Fruit fly (Drosophila melanogaster) whole organism, wandering third instar larva: ENCODE results near the gene CG32236.

ENCODE experiments used
- Abd-B ChIP-seq: fragments of >200 bp; optimal IDR thresholded peaks from 2 replicates; lab custom pipeline; 2017; ENCODE audit warnings: missing biosample characterization, missing genetic modification characterization
- CG32264 ChIP-seq: fragments of 200-800 bp; sonication (Bioruptor generic); optimal IDR thresholded peaks from 2 replicates; lab custom pipeline; 2016; ENCODE audit warnings: missing biosample characterization, missing genetic modification characterization
- CG9705 ChIP-seq: fragments of 200-800 bp; sonication (Bioruptor generic); optimal IDR thresholded peaks from 2 replicates; lab custom pipeline; 2018; ENCODE audit warnings: missing biosample characterization, mild to moderate bottlenecking, missing genetic modification characterization
- CrebA ChIP-seq: fragments of 200-800 bp; sonication (Bioruptor generic); optimal IDR thresholded peaks from 2 replicates; lab custom pipeline; 2016; ENCODE audit warnings: missing biosample characterization, mild to moderate bottlenecking, missing genetic modification characterization, borderline replicate concordance
- Dfd ChIP-seq: fragments of >200 bp; optimal IDR thresholded peaks from 2 replicates; lab custom pipeline; 2017; ENCODE audit warnings: missing biosample characterization, missing genetic modification characterization
- Dif ChIP-seq: fragments of 200-275, 200-300 bp; sonication (Bioruptor generic); optimal IDR thresholded peaks from 2 replicates; lab custom pipeline; 2018; ENCODE audit warnings: missing biosample characterization, missing genetic modification characterization; ENCODE audit not compliant: partially characterized antibody
- GATAd ChIP-seq: sonication (Bioruptor generic); optimal IDR thresholded peaks from 2 replicates; lab custom pipeline; 2016; ENCODE audit warnings: missing biosample characterization, missing genetic modification characterization
- HLH106 ChIP-seq: fragments of 200-800 bp; optimal IDR thresholded peaks from 3 replicates; lab custom pipeline; 2019; ENCODE audit warnings: missing biosample characterization, mild to moderate bottlenecking, missing genetic modification characterization, moderate library complexity
- Hr78 ChIP-seq: fragments of >200 bp; optimal IDR thresholded peaks from 2 replicates; lab custom pipeline; 2017; ENCODE audit warnings: missing biosample characterization, missing genetic modification characterization
- Hr83 ChIP-seq: fragments of 200-300 bp; sonication (Bioruptor generic); optimal IDR thresholded peaks from 2 replicates; lab custom pipeline; 2016; ENCODE audit warnings: missing biosample characterization, mild to moderate bottlenecking, missing genetic modification characterization, moderate library complexity; ENCODE audit not compliant: poor library complexity, severe bottlenecking
- Jra ChIP-seq: sonication (Bioruptor generic); optimal IDR thresholded peaks from 2 replicates; lab custom pipeline; 2016; ENCODE audit warnings: missing biosample characterization, missing genetic modification characterization
- Mio ChIP-seq: sonication (Bioruptor generic); optimal IDR thresholded peaks from 2 replicates; lab custom pipeline; 2016; ENCODE audit warnings: missing biosample characterization, missing genetic modification characterization
- Myc ChIP-seq: fragments of >200 bp; optimal IDR thresholded peaks from 2 replicates; lab custom pipeline; 2017
- N ChIP-seq: fragments of >200 bp; optimal IDR thresholded peaks from 2 replicates; lab custom pipeline; 2018; ENCODE audit warnings: missing biosample characterization, missing external identifiers, missing genetic modification characterization
- OdsH ChIP-seq: fragments of 200-800 bp; sonication (Bioruptor generic); optimal IDR thresholded peaks from 2 replicates; lab custom pipeline; 2016; ENCODE audit warnings: missing biosample characterization, mild to moderate bottlenecking, missing genetic modification characterization
- Rel ChIP-seq, 2 experiments: fragments of 200-800 bp; sonication (Bioruptor generic) in 1 of 2; optimal IDR thresholded peaks; 2 replicates in 1 of 2; 3 replicates in 1 of 2; lab custom pipeline; 2016 to 2019; ENCODE audit warnings: mild to moderate bottlenecking in 2 of 2, missing biosample characterization in 2 of 2, missing genetic modification characterization in 2 of 2, moderate library complexity in 1 of 2
- Sp1 ChIP-seq: fragments of 200-800 bp; sonication (Bioruptor generic); optimal IDR thresholded peaks from 3 replicates; lab custom pipeline; 2019; ENCODE audit warnings: missing biosample characterization, mild to moderate bottlenecking, missing genetic modification characterization, moderate library complexity
- br ChIP-seq: fragments of 200-800 bp; sonication (Bioruptor generic); optimal IDR thresholded peaks from 2 replicates; lab custom pipeline; 2016; ENCODE audit warnings: missing biosample characterization, missing genetic modification characterization
- dl ChIP-seq, 2 experiments: fragments of 175-275, 200-275 bp in 1 of 2; fragments of 200-275 bp in 1 of 2; sonication (Bioruptor generic); optimal IDR thresholded peaks; lab custom pipeline; 2018; ENCODE audit warnings: mild to moderate bottlenecking in 2 of 2, missing biosample characterization in 2 of 2, missing genetic modification characterization in 2 of 2, moderate library complexity in 2 of 2; ENCODE audit not compliant: partially characterized antibody in 2 of 2, insufficient read depth in 1 of 2
- dmrt93B ChIP-seq: fragments of 200-800 bp; sonication (Bioruptor generic); optimal IDR thresholded peaks from 2 replicates; lab custom pipeline; 2018; ENCODE audit warnings: missing biosample characterization, mild to moderate bottlenecking, missing genetic modification characterization
- ey ChIP-seq: fragments of 200-800 bp; sonication (Bioruptor generic); optimal IDR thresholded peaks from 2 replicates; lab custom pipeline; 2016; ENCODE audit warnings: missing biosample characterization, missing genetic modification characterization
- foxo ChIP-seq, 2 experiments: fragments of 200-800 bp; sonication (Bioruptor generic); optimal IDR thresholded peaks; 2 replicates in 1 of 2; 3 replicates in 1 of 2; lab custom pipeline; 2016 to 2017; ENCODE audit warnings: missing biosample characterization in 2 of 2, missing genetic modification characterization in 2 of 2
- fru ChIP-seq: fragments of 200-800 bp; sonication (Bioruptor generic); optimal IDR thresholded peaks from 3 replicates; lab custom pipeline; 2016; ENCODE audit warnings: missing biosample characterization, mild to moderate bottlenecking, missing genetic modification characterization
- h ChIP-seq: fragments of 200-800 bp; sonication (Bioruptor generic); optimal IDR thresholded peaks from 3 replicates; lab custom pipeline; 2016; ENCODE audit warnings: missing biosample characterization, mild to moderate bottlenecking, missing genetic modification characterization
- jim ChIP-seq: fragments of 175-275, 200-325 bp; sonication (Bioruptor generic); optimal IDR thresholded peaks from 2 replicates; lab custom pipeline; 2016; ENCODE audit warnings: missing biosample characterization, mild to moderate bottlenecking, missing genetic modification characterization
- lola ChIP-seq: fragments of >200 bp; optimal IDR thresholded peaks from 2 replicates; lab custom pipeline; 2017; ENCODE audit warnings: missing biosample characterization, missing genetic modification characterization
- pan ChIP-seq: fragments of >200 bp; optimal IDR thresholded peaks from 2 replicates; lab custom pipeline; 2017
- sage ChIP-seq: fragments of 200-800 bp; sonication (Bioruptor generic); optimal IDR thresholded peaks from 2 replicates; lab custom pipeline; 2016; ENCODE audit warnings: missing biosample characterization, mild to moderate bottlenecking, missing genetic modification characterization
- sv ChIP-seq: fragments of 200-800 bp; sonication (Bioruptor generic); optimal IDR thresholded peaks from 3 replicates; lab custom pipeline; 2016; ENCODE audit warnings: missing biosample characterization, missing genetic modification characterization
- tai ChIP-seq: sonication (Bioruptor generic); optimal IDR thresholded peaks from 2 replicates; lab custom pipeline; 2016; ENCODE audit warnings: missing biosample characterization, missing genetic modification characterization
- usp ChIP-seq: fragments of >200 bp; optimal IDR thresholded peaks from 2 replicates; lab custom pipeline; 2017; ENCODE audit warnings: missing biosample characterization, missing genetic modification characterization
- woc ChIP-seq: sonication (Bioruptor generic); optimal IDR thresholded peaks from 2 replicates; lab custom pipeline; 2016; ENCODE audit warnings: missing biosample characterization, mild to moderate bottlenecking, missing genetic modification characterization

Gene CG32236

dm6 chr3L:4667289-4667688 lies at the start of gene CG32236:
TSS of gene CG32236 (minus strand) at chr3L:4667389.
- TF ChIP-seq Abd-B (no peak), fru (GFP tag; lab: Kevin White, UChicago) (no peak), usp (GFP tag; lab: Kevin White, UChicago) (no peak), tai (GFP tag; lab: Kevin White, UChicago) (no peak), h (no peak), pan (lab: Kevin White, UChicago) (no peak), dl (GFP tag; optimal IDR thresholded peaks at IDR 0.05; lab: Kevin White, UChicago; ENCODE audit: insufficient read depth in 1 of 2, partially characterized antibody in 2 of 2) (no peak), OdsH (GFP tag; lab: Kevin White, UChicago) (no peak), woc (no peak)

- no peak for TF ChIP-seq HLH106 (tag; lab: Kevin White, UChicago)
- no peak for TF ChIP-seq Mio (GFP tag; lab: Kevin White, UChicago)
Measured at dm6 chr3L:4709790-4710189, 42.6 kb upstream of the CG32236 start, which contains the start of gene CG13712. TSS of gene CG13712 (minus strand) at chr3L:4709890.

- TF ChIP-seq GATAd (GFP tag; lab: Kevin White, UChicago), result no peak
- no peak for TF ChIP-seq woc
- TF ChIP-seq tai (GFP tag; lab: Kevin White, UChicago), result no peak
Measured at dm6 chr3L:4708536-4708935, 41.3 kb upstream of the CG32236 start.

dm6 chr3L:4707831-4708230 lies 40.6 kb upstream of the CG32236 start:
- TF ChIP-seq CG9705 (GFP tag; lab: Kevin White, UChicago) (no peak), br (GFP tag; lab: Kevin White, UChicago) (no peak), CG32264 (GFP tag; lab: Kevin White, UChicago) (no peak), Dif (GFP tag; lab: Kevin White, UChicago) (no peak), Dfd (GFP tag; lab: Kevin White, UChicago) (no peak), CrebA (GFP tag; lab: Kevin White, UChicago) (no peak), sage (GFP tag; lab: Kevin White, UChicago) (no peak), HLH106 (tag; lab: Kevin White, UChicago) (no peak), sv (GFP tag; lab: Kevin White, UChicago) (no peak), Myc (no peak)
- TF ChIP-seq, all 38 proteins: peak for 0

- TF ChIP-seq Sp1 (no peak), dl (GFP tag; optimal IDR thresholded peaks at IDR 0.05; lab: Kevin White, UChicago; ENCODE audit: insufficient read depth in 1 of 2, partially characterized antibody in 2 of 2) (no peak), lola (GFP tag; lab: Kevin White, UChicago) (no peak), Jra (GFP tag; lab: Kevin White, UChicago) (no peak), foxo (GFP tag; optimal IDR thresholded peaks at IDR 0.05; lab: Kevin White, UChicago) (no peak), Hr78 (GFP tag; lab: Kevin White, UChicago) (no peak), usp (GFP tag; lab: Kevin White, UChicago) (no peak), CrebA (GFP tag; lab: Kevin White, UChicago) (no peak)
Measured at dm6 chr3L:4702003-4702402, 34.8 kb upstream of the CG32236 start.

- no peak for TF ChIP-seq Sp1
- TF ChIP-seq sage (GFP tag; lab: Kevin White, UChicago), result no peak
- TF ChIP-seq HLH106 (tag; lab: Kevin White, UChicago), result no peak
- no peak for TF ChIP-seq Rel (GFP tag; optimal IDR thresholded peaks at IDR 0.05; lab: Kevin White, UChicago)
- no peak for TF ChIP-seq Rel (tag; optimal IDR thresholded peaks at IDR 0.05; lab: Kevin White, UChicago)
- no peak for TF ChIP-seq Hr83 (GFP tag; lab: Kevin White, UChicago)
- TF ChIP-seq GATAd (GFP tag; lab: Kevin White, UChicago), result no peak
- TF ChIP-seq woc, result no peak
- no peak for TF ChIP-seq br (GFP tag; lab: Kevin White, UChicago)
- TF ChIP-seq jim (GFP tag; lab: Kevin White, UChicago), result no peak
- TF ChIP-seq Hr78 (GFP tag; lab: Kevin White, UChicago), result no peak
- TF ChIP-seq Myc, result no peak
- TF ChIP-seq ey, result no peak
- no peak for TF ChIP-seq dl (GFP tag; optimal IDR thresholded peaks at IDR 0.05; lab: Kevin White, UChicago; ENCODE audit: insufficient read depth in 1 of 2, partially characterized antibody in 2 of 2)
- no peak for TF ChIP-seq N
- no peak for TF ChIP-seq dmrt93B (GFP tag; lab: Kevin White, UChicago)
- TF ChIP-seq h, result no peak
- no peak for TF ChIP-seq CrebA (GFP tag; lab: Kevin White, UChicago)
- TF ChIP-seq Mio (GFP tag; lab: Kevin White, UChicago), result no peak
- TF ChIP-seq Dfd (GFP tag; lab: Kevin White, UChicago), result no peak
Measured at dm6 chr3L:4700091-4700490, 32.9 kb upstream of the CG32236 start.
